Fruit fly (Drosophila melanogaster) whole organism, pupa: ENCODE measurements around the gene CG11617.

Experiments used
- CG10348 ChIP-seq: fragments of 200-800 bp; sonication (Bioruptor generic); IDR thresholded peaks from 2 replicates; pipeline ENCODE4 v1.3.6; 2022; ENCODE audit warnings: missing biosample characterization, missing genetic modification characterization
- CG12605 ChIP-seq: fragments of 200-800 bp; sonication (Bioruptor generic); IDR thresholded peaks from 2 replicates; pipeline ENCODE4 v1.3.6; 2022; ENCODE audit warnings: missing biosample characterization, missing genetic modification characterization
- CG13204 ChIP-seq: fragments of 200-800 bp; sonication (Bioruptor generic); optimal IDR thresholded peaks from 2 replicates; lab custom pipeline; 2018; ENCODE audit warnings: missing biosample characterization, mild to moderate bottlenecking, missing genetic modification characterization, moderate library complexity
- CG14655 ChIP-seq: fragments of 200-800 bp; sonication (Bioruptor generic); optimal IDR thresholded peaks from 3 replicates; lab custom pipeline; 2017; ENCODE audit warnings: mild to moderate bottlenecking, missing biosample characterization, missing genetic modification reagents, missing genetic modification characterization
- CG15710 ChIP-seq: fragments of 200-800 bp; sonication (Bioruptor generic); optimal IDR thresholded peaks from 2 replicates; lab custom pipeline; 2018; ENCODE audit warnings: missing biosample characterization, mild to moderate bottlenecking, missing genetic modification characterization, moderate library complexity
- CG17806 ChIP-seq: fragments of 200-800 bp; sonication (Bioruptor generic); optimal IDR thresholded peaks from 2 replicates; lab custom pipeline; 2018; ENCODE audit warnings: missing biosample characterization, mild to moderate bottlenecking, missing genetic modification characterization, moderate library complexity
- CG32121 ChIP-seq: fragments of 200-800 bp; sonication (Bioruptor generic); IDR thresholded peaks from 2 replicates; pipeline ENCODE4 v1.3.6; 2022; ENCODE audit warnings: missing biosample characterization, missing genetic modification characterization
- CG34367 ChIP-seq: fragments of 200-800 bp; sonication (Bioruptor generic); optimal IDR thresholded peaks from 2 replicates; lab custom pipeline; 2018; ENCODE audit warnings: missing biosample characterization, mild to moderate bottlenecking, missing genetic modification characterization
- CG4496 ChIP-seq: fragments of 200-800 bp; sonication (Bioruptor generic); IDR thresholded peaks from 3 replicates; pipeline ENCODE4 v1.3.6; 2022; ENCODE audit warnings: missing biosample characterization, missing genetic modification characterization
- CG8159 ChIP-seq: fragments of 200-800 bp; sonication (Bioruptor generic); optimal IDR thresholded peaks from 3 replicates; lab custom pipeline; 2018; ENCODE audit warnings: missing biosample characterization, mild to moderate bottlenecking, missing genetic modification characterization, moderate library complexity
- CG8301 ChIP-seq: fragments of 200-800 bp; sonication (Bioruptor generic); optimal IDR thresholded peaks from 2 replicates; lab custom pipeline; 2018; ENCODE audit warnings: missing biosample characterization, mild to moderate bottlenecking, missing genetic modification characterization
- CG9948 ChIP-seq: fragments of 200-800 bp; sonication (Bioruptor generic); optimal IDR thresholded peaks from 2 replicates; lab custom pipeline; 2018; ENCODE audit warnings: missing biosample characterization, mild to moderate bottlenecking, missing genetic modification characterization, moderate library complexity
- D1 ChIP-seq: fragments of 200-800 bp; sonication (Bioruptor generic); optimal IDR thresholded peaks from 2 replicates; lab custom pipeline; 2018; ENCODE audit warnings: missing biosample characterization, mild to moderate bottlenecking, missing genetic modification characterization, moderate library complexity
- EcR ChIP-seq: fragments of 200-800 bp; sonication (Bioruptor generic); optimal IDR thresholded peaks from 3 replicates; lab custom pipeline; 2019; ENCODE audit warnings: missing biosample characterization, missing genetic modification characterization, mild to moderate bottlenecking, moderate library complexity, missing genetic modification reagents
- Ets98B ChIP-seq: fragments of 200-800 bp; sonication (Bioruptor generic); IDR thresholded peaks from 2 replicates; pipeline ENCODE4 v1.3.6; 2022; ENCODE audit warnings: missing biosample characterization, missing genetic modification characterization
- Pif1A ChIP-seq: fragments of 200-800 bp; sonication (Bioruptor generic); optimal IDR thresholded peaks from 3 replicates; lab custom pipeline; 2016; ENCODE audit warnings: missing biosample characterization, missing genetic modification characterization
- Pif1B ChIP-seq: fragments of 200-800 bp; sonication (Bioruptor generic); optimal IDR thresholded peaks from 3 replicates; lab custom pipeline; 2016; ENCODE audit warnings: missing biosample characterization, missing genetic modification characterization
- Snoo ChIP-seq: fragments of 200-800 bp; sonication (Bioruptor generic); optimal IDR thresholded peaks from 3 replicates; lab custom pipeline; 2017; ENCODE audit warnings: missing biosample characterization, mild to moderate bottlenecking, missing genetic modification characterization, inconsistent platforms
- fd96Ca ChIP-seq: fragments of 200-800 bp; sonication (Bioruptor generic); IDR thresholded peaks from 3 replicates; pipeline ENCODE4 v1.3.6; 2022; ENCODE audit warnings: missing biosample characterization, missing genetic modification characterization
- gl ChIP-seq: fragments of 200-800 bp; sonication (Bioruptor generic); optimal IDR thresholded peaks from 2 replicates; lab custom pipeline; 2018; ENCODE audit warnings: missing biosample characterization, mild to moderate bottlenecking, missing genetic modification characterization
- rn ChIP-seq: fragments of 200-800 bp; sonication (Bioruptor generic); IDR thresholded peaks from 2 replicates; pipeline ENCODE4 v1.3.6; 2022; ENCODE audit warnings: missing biosample characterization, missing genetic modification characterization

Gene CG11617

DNA sequence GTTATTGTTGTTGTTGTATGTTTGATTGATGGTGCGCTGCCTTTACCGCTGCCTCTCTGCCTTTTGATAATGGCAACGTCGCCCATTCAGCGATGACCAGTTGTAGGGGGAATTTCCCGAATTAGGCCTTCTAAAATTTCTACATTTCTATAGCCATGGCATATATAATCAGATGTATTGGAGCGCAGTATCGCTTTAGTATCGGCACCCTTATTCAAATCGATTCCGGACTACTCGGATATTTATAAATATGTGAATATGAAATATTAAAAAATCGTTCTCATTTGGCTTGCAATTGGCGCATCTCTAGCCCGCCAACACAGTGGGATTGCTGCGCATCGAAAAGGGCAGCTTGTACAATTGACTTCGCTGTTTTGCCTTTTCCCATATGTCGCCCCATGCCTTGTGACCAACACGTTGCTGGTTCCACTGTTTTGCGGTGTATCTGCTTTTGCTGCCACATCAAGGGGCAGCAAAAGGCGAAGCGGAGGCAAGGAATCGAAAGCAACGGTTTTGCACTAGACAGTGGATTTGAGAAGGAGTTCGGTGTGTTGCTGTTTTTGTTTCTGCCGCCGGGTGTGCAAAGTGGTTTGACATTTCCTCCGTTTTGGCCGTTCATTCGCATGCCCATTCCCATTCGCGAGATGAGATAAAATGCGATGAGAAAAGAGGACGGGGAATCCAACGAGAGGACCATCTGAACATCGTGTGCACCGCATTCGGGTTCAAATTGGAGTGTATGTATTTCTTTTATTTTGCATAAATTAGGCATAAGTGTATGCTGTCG, 17.7 kb upstream of the CG11617 start:
- TF ChIP-seq CG10348 (GFP tag; lab: Robert Waterston, UW) = 0 out of 2 replicates have a peak, but pooled peaks have one; percentile 9
- TF ChIP-seq CG8301 = peak; percentile 85
- TF ChIP-seq Pif1B (GFP tag; lab: Kevin White, UChicago) = peak; percentile 92
- peak; percentile 82 for TF ChIP-seq gl (tag; lab: Kevin White, UChicago)
- peak; percentile 92 for TF ChIP-seq CG15710 (tag; lab: Kevin White, UChicago)
- TF ChIP-seq Snoo (tag; lab: Kevin White, UChicago) = peak; percentile 82
- TF ChIP-seq CG13204 (GFP tag; lab: Kevin White, UChicago) = peak; percentile 52
- peak; percentile 76 for TF ChIP-seq EcR
- peak; percentile 62 for TF ChIP-seq CG32121
- peak; percentile 79 for TF ChIP-seq CG4496 (GFP tag; lab: Robert Waterston, UW)
- TF ChIP-seq CG14655 = peak; percentile 94
- peak; percentile 89 for TF ChIP-seq CG17806 (tag; lab: Kevin White, UChicago)
- peak; percentile 90 for TF ChIP-seq CG9948 (tag; lab: Kevin White, UChicago)
- TF ChIP-seq CG8159 = peak; percentile 90
- peak; percentile 93 for TF ChIP-seq Pif1A (GFP tag; lab: Kevin White, UChicago)
- TF ChIP-seq D1 (tag; lab: Kevin White, UChicago) = peak; percentile 87
- TF ChIP-seq Ets98B = peak; percentile 68
- TF ChIP-seq CG12605 (GFP tag; lab: Robert Waterston, UW) = peak; percentile 41; the same call in 1 of the 2 replicates
- peak; percentile 62; the same call in 1 of the 2 replicates for TF ChIP-seq rn (GFP tag; lab: Robert Waterston, UW)
- peak; percentile 82 for TF ChIP-seq CG34367 (tag; lab: Kevin White, UChicago)
- TF ChIP-seq fd96Ca = peak; percentile 85
- TF ChIP-seq, all 21 proteins: peak for 21

DNA sequence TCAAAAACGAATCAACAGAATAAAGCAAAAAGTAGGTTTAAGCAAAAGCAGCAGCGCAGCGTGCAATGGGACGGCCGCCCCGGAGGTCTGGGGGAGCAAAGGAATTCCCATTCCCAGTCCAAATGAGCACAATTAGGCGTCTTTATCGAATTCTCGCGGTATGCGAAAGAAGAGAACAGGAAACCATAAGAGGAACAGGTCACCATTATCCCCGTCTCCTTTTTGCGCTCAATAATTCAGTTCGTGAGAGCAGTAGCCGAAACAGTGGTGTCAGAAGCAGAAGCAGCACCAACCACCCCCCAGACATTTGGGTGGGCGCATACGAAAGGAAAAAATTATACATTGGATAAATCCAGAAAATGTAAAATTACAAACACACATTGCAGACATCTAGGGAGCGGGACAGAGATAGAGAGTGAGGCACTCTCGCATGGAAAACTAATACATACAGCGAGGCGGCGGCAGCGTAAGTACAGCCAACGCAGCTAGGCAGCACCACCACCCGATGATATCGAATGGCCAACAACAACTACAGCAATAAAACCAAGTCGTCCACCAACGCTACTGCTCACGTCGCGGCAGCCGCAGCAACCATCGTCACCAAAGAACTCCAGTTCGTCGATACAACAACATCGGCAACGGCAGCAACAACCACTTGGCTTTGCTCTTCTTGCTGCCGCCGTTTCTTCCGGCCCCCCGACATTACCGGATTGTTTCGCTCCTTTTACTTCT, 16.9 kb upstream of the CG11617 start:
- TF ChIP-seq CG13204 (GFP tag; lab: Kevin White, UChicago) (peak; percentile 86), Snoo (tag; lab: Kevin White, UChicago) (no peak)

DNA sequence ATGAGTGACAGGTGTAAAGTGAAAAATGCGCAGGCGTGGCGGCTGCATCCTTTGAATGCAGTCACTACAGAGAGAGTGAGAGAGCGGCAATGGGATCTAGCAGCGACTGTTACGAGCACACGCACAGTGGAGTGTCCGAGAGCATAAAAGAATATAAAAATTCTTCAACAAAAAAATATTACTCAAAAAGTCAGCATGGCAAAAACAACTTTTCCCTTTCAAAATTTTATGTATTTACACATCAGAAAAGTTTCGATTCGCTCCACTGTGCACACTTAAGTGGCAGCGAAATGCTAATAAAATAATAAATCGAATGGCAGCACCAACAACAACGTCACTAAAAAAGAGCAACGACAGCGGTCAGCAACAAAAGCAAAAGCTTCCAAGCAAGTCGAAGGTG, 16.3 kb upstream of the CG11617 start:
- TF ChIP-seq Pif1B (GFP tag; lab: Kevin White, UChicago) = peak; percentile 96
- peak; percentile 83 for TF ChIP-seq Snoo (tag; lab: Kevin White, UChicago)
- peak; percentile 90 for TF ChIP-seq CG15710 (tag; lab: Kevin White, UChicago)
- peak; percentile 96 for TF ChIP-seq Ets98B
- peak; percentile 97 for TF ChIP-seq fd96Ca
- peak; percentile 94 for TF ChIP-seq CG17806 (tag; lab: Kevin White, UChicago)
- TF ChIP-seq CG12605 (GFP tag; lab: Robert Waterston, UW) = peak; percentile 93
- TF ChIP-seq CG9948 (tag; lab: Kevin White, UChicago) = peak; percentile 93
- peak; percentile 93 for TF ChIP-seq CG8159
- TF ChIP-seq D1 (tag; lab: Kevin White, UChicago) = peak; percentile 87
- peak; percentile 95 for TF ChIP-seq CG8301
- peak; percentile 39; the same call in 1 of the 2 replicates for TF ChIP-seq CG10348 (GFP tag; lab: Robert Waterston, UW)
- peak; percentile 54 for TF ChIP-seq CG13204 (GFP tag; lab: Kevin White, UChicago)
- TF ChIP-seq EcR = no peak
- peak; percentile 96 for TF ChIP-seq Pif1A (GFP tag; lab: Kevin White, UChicago)
- peak; percentile 98 for TF ChIP-seq CG4496 (GFP tag; lab: Robert Waterston, UW)
- TF ChIP-seq CG32121 = peak; percentile 92
- TF ChIP-seq rn (GFP tag; lab: Robert Waterston, UW) = peak; percentile 92
- peak; percentile 87 for TF ChIP-seq gl (tag; lab: Kevin White, UChicago)
- TF ChIP-seq CG14655 = peak; percentile 96
- peak; percentile 93 for TF ChIP-seq CG34367 (tag; lab: Kevin White, UChicago)

DNA sequence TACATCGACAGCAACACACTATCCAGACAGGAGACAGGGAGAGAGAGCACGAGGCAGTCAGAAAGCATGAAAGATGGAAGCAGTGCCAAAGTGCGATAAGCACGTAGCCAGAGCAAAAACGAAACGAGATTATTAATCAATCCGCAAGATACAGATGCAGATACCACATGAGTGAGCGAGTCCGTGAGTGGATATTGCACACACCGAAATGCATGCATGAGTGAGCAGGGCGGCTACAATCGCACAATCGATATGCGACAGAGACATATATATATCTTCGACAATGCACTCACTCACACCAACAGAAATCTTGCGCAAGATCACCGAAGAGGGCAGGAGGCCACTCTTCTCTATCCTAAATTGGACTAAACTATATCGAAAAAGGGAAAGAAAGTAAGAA, 15.8 kb upstream of the CG11617 start:
- TF ChIP-seq CG10348 (GFP tag; lab: Robert Waterston, UW) (no peak), CG4496 (GFP tag; lab: Robert Waterston, UW) (no peak), Pif1B (GFP tag; lab: Kevin White, UChicago) (no peak), CG8301 (no peak), rn (GFP tag; lab: Robert Waterston, UW) (no peak)
- TF ChIP-seq, all 21 proteins: peak for 0

DNA sequence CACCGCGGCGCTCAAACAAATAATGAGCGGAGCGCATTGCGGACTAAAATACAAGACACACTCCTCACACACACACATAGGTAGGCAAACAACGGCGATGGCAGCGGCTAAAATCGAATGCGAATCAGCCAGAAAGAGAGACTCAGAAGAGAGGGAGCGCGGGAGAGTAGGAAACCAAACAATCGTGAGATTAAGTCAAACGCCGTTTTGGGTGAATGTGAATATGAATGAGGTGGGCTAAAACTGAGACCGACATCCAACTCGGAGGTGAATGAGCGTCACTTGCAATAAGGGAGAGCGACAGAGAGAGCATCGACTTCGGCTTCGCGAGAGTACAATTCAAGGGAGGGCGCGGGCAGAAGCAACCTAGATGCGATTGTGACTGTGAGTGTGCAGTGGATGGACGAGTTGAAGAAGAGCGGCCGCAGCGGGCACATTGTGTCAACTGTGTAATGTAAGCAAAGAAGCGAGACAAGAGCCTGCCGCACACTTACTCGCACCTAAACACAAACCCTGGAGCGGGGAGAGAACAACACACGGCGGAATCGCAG, 14.9 kb upstream of the CG11617 start:
- peak; percentile 66 for TF ChIP-seq CG4496 (GFP tag; lab: Robert Waterston, UW)
- peak; percentile 14; the same call in 1 of the 2 replicates for TF ChIP-seq CG12605 (GFP tag; lab: Robert Waterston, UW)
- peak; percentile 75 for TF ChIP-seq CG13204 (GFP tag; lab: Kevin White, UChicago)
- no peak; the same call in 2 of the 3 replicates for TF ChIP-seq fd96Ca
- TF ChIP-seq Ets98B = peak; percentile 34; the same call in 1 of the 2 replicates
- no peak for TF ChIP-seq CG9948 (tag; lab: Kevin White, UChicago)
- no peak for TF ChIP-seq CG14655
- TF ChIP-seq gl (tag; lab: Kevin White, UChicago) = no peak
- TF ChIP-seq EcR = peak; percentile 95
- peak; percentile 34 for TF ChIP-seq Pif1A (GFP tag; lab: Kevin White, UChicago)
- TF ChIP-seq Pif1B (GFP tag; lab: Kevin White, UChicago) = peak; percentile 21
